Worm (Caenorhabditis elegans) whole organism, late embryonic: ENCODE data around the gene srh-20.

Source experiments
- Y22D7AL.16 ChIP-seq: sonication (generic microtip); optimal IDR thresholded peaks from 2 replicates; lab custom pipeline; 2016; ENCODE audit warnings: missing genetic modification characterization, missing compliant biosample characterization
- ceh-9 ChIP-seq: sonication (generic microtip); optimal IDR thresholded peaks from 2 replicates; lab custom pipeline; 2016; ENCODE audit warnings: mild to moderate bottlenecking, missing genetic modification characterization, inconsistent platforms, missing compliant biosample characterization
- dve-1 ChIP-seq: sonication (generic microtip); optimal IDR thresholded peaks from 2 replicates; lab custom pipeline; 2017; ENCODE audit warnings: antibody characterized with exemption, mild to moderate bottlenecking, missing genetic modification characterization, missing compliant biosample characterization
- elt-2 ChIP-seq: sonication (generic microtip); optimal IDR thresholded peaks from 2 replicates; lab custom pipeline; 2016; ENCODE audit warnings: missing genetic modification reagents, missing genetic modification characterization, missing compliant biosample characterization
- fax-1 ChIP-seq: sonication (generic microtip); optimal IDR thresholded peaks from 2 replicates; lab custom pipeline; 2016; ENCODE audit warnings: missing genotype, missing genetic modification characterization, missing compliant biosample characterization
- nfya-1 ChIP-seq: sonication (generic microtip); optimal IDR thresholded peaks from 2 replicates; lab custom pipeline; 2017; ENCODE audit warnings: missing genetic modification characterization, mild to moderate bottlenecking, missing compliant biosample characterization, antibody characterized with exemption, moderate library complexity
- npax-4 ChIP-seq: sonication (generic microtip); optimal IDR thresholded peaks from 2 replicates; lab custom pipeline; 2016; ENCODE audit warnings: missing genetic modification characterization, missing compliant biosample characterization
- ref-2 ChIP-seq: sonication (generic microtip); optimal IDR thresholded peaks from 2 replicates; lab custom pipeline; 2016; ENCODE audit warnings: missing genetic modification characterization, missing compliant biosample characterization
- syd-9 ChIP-seq: sonication (generic microtip); optimal IDR thresholded peaks from 2 replicates; lab custom pipeline; 2016; ENCODE audit warnings: mild to moderate bottlenecking, missing genetic modification characterization, moderate library complexity, missing compliant biosample characterization
- ttx-3 ChIP-seq: sonication (generic microtip); optimal IDR thresholded peaks from 2 replicates; lab custom pipeline; 2016; ENCODE audit warnings: missing genetic modification reagents, missing genetic modification characterization, missing compliant biosample characterization

DNA sequence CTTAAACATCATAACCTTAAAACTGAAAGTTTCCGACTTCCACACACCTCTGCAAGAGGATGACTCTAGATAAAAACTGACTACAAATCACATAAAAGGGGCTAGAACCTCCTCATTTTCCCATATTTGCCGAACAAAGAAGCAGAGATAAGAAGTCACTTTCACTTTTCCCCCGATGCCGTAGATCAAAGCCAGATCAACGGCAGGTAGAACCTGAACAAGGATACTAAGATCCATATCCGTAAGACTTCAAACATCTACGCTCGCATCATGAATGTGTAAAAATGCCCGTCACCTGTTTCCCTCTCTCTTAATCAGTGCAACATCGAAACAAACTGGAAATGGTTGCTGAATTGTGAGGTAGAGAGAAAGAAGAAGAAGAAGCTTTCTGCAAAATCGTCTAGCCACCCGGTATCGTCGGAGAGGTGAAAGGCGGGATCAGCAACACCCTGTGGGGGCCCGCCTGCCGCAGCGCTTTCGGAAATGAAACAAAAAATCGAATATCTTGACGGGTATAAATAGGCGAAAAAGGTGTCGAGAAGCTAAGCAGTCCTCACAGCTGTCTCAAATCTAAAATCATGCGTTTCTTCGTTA lies 6.0 kb upstream of the srh-20 start, which contains the start of gene C02E7.6:
- TF ChIP-seq dve-1 (tag; lab: Kevin White, UChicago) (no peak), ttx-3 (tag; lab: Kevin White, UChicago) (no peak), ref-2 (tag; lab: Kevin White, UChicago) (no peak), elt-2 (tag; lab: Kevin White, UChicago) (no peak), syd-9 (tag; lab: Kevin White, UChicago) (no peak), ceh-9 (tag; lab: Kevin White, UChicago) (no peak), Y22D7AL.16 (tag; lab: Kevin White, UChicago) (no peak), nfya-1 (no peak), npax-4 (tag; lab: Kevin White, UChicago) (no peak), fax-1 (no peak)
